Fruit fly (Drosophila melanogaster) whole organism, pupa: ENCODE measurements around the gene CG33490.

ENCODE experiments used
- CG12605 ChIP-seq: fragments of 200-800 bp; sonication (Bioruptor generic); IDR thresholded peaks from 2 replicates; pipeline ENCODE4 v1.3.6; 2022; ENCODE audit warnings: missing biosample characterization, missing genetic modification characterization
- CG13204 ChIP-seq: fragments of 200-800 bp; sonication (Bioruptor generic); optimal IDR thresholded peaks from 2 replicates; lab custom pipeline; 2018; ENCODE audit warnings: missing biosample characterization, mild to moderate bottlenecking, missing genetic modification characterization, moderate library complexity
- CG14655 ChIP-seq: fragments of 200-800 bp; sonication (Bioruptor generic); optimal IDR thresholded peaks from 3 replicates; lab custom pipeline; 2017; ENCODE audit warnings: mild to moderate bottlenecking, missing biosample characterization, missing genetic modification reagents, missing genetic modification characterization
- CG15710 ChIP-seq: fragments of 200-800 bp; sonication (Bioruptor generic); optimal IDR thresholded peaks from 2 replicates; lab custom pipeline; 2018; ENCODE audit warnings: missing biosample characterization, mild to moderate bottlenecking, missing genetic modification characterization, moderate library complexity
- CG17806 ChIP-seq: fragments of 200-800 bp; sonication (Bioruptor generic); optimal IDR thresholded peaks from 2 replicates; lab custom pipeline; 2018; ENCODE audit warnings: missing biosample characterization, mild to moderate bottlenecking, missing genetic modification characterization, moderate library complexity
- CG32121 ChIP-seq: fragments of 200-800 bp; sonication (Bioruptor generic); IDR thresholded peaks from 2 replicates; pipeline ENCODE4 v1.3.6; 2022; ENCODE audit warnings: missing biosample characterization, missing genetic modification characterization
- CG34367 ChIP-seq: fragments of 200-800 bp; sonication (Bioruptor generic); optimal IDR thresholded peaks from 2 replicates; lab custom pipeline; 2018; ENCODE audit warnings: missing biosample characterization, mild to moderate bottlenecking, missing genetic modification characterization
- CG4496 ChIP-seq: fragments of 200-800 bp; sonication (Bioruptor generic); IDR thresholded peaks from 3 replicates; pipeline ENCODE4 v1.3.6; 2022; ENCODE audit warnings: missing biosample characterization, missing genetic modification characterization
- CG8159 ChIP-seq: fragments of 200-800 bp; sonication (Bioruptor generic); optimal IDR thresholded peaks from 3 replicates; lab custom pipeline; 2018; ENCODE audit warnings: missing biosample characterization, mild to moderate bottlenecking, missing genetic modification characterization, moderate library complexity
- CG8301 ChIP-seq: fragments of 200-800 bp; sonication (Bioruptor generic); optimal IDR thresholded peaks from 2 replicates; lab custom pipeline; 2018; ENCODE audit warnings: missing biosample characterization, mild to moderate bottlenecking, missing genetic modification characterization
- CG9948 ChIP-seq: fragments of 200-800 bp; sonication (Bioruptor generic); optimal IDR thresholded peaks from 2 replicates; lab custom pipeline; 2018; ENCODE audit warnings: missing biosample characterization, mild to moderate bottlenecking, missing genetic modification characterization, moderate library complexity
- D1 ChIP-seq: fragments of 200-800 bp; sonication (Bioruptor generic); optimal IDR thresholded peaks from 2 replicates; lab custom pipeline; 2018; ENCODE audit warnings: missing biosample characterization, mild to moderate bottlenecking, missing genetic modification characterization, moderate library complexity
- EcR ChIP-seq: fragments of 200-800 bp; sonication (Bioruptor generic); optimal IDR thresholded peaks from 3 replicates; lab custom pipeline; 2019; ENCODE audit warnings: missing biosample characterization, missing genetic modification characterization, mild to moderate bottlenecking, moderate library complexity, missing genetic modification reagents
- Ets98B ChIP-seq: fragments of 200-800 bp; sonication (Bioruptor generic); IDR thresholded peaks from 2 replicates; pipeline ENCODE4 v1.3.6; 2022; ENCODE audit warnings: missing biosample characterization, missing genetic modification characterization
- Pif1A ChIP-seq: fragments of 200-800 bp; sonication (Bioruptor generic); optimal IDR thresholded peaks from 3 replicates; lab custom pipeline; 2016; ENCODE audit warnings: missing biosample characterization, missing genetic modification characterization
- Pif1B ChIP-seq: fragments of 200-800 bp; sonication (Bioruptor generic); optimal IDR thresholded peaks from 3 replicates; lab custom pipeline; 2016; ENCODE audit warnings: missing biosample characterization, missing genetic modification characterization
- Snoo ChIP-seq: fragments of 200-800 bp; sonication (Bioruptor generic); optimal IDR thresholded peaks from 3 replicates; lab custom pipeline; 2017; ENCODE audit warnings: missing biosample characterization, mild to moderate bottlenecking, missing genetic modification characterization, inconsistent platforms
- fd96Ca ChIP-seq: fragments of 200-800 bp; sonication (Bioruptor generic); IDR thresholded peaks from 3 replicates; pipeline ENCODE4 v1.3.6; 2022; ENCODE audit warnings: missing biosample characterization, missing genetic modification characterization
- gl ChIP-seq: fragments of 200-800 bp; sonication (Bioruptor generic); optimal IDR thresholded peaks from 2 replicates; lab custom pipeline; 2018; ENCODE audit warnings: missing biosample characterization, mild to moderate bottlenecking, missing genetic modification characterization
- rn ChIP-seq: fragments of 200-800 bp; sonication (Bioruptor generic); IDR thresholded peaks from 2 replicates; pipeline ENCODE4 v1.3.6; 2022; ENCODE audit warnings: missing biosample characterization, missing genetic modification characterization

Gene CG33490

DNA sequence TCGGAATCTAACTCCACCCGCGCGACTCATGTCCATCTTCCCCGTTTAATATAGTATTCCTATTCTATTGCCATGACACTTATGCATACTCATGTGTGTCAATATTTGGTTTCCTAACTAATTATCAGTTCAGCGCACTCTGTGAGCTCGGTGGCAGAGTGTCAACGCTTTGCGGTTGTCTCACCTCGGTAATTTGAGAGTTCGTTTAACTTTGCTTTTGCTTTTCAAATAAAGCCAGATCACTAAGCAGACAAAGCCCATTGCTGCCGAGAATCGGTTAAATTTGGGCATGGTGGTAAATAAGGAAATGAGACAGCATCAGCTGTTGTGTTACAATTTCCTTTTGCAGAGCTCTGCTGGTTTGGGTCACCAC lies 34.1 kb downstream of the CG33490 start:
- TF ChIP-seq CG9948 (tag; lab: Kevin White, UChicago), result no peak
- TF ChIP-seq gl (tag; lab: Kevin White, UChicago), result no peak

DNA sequence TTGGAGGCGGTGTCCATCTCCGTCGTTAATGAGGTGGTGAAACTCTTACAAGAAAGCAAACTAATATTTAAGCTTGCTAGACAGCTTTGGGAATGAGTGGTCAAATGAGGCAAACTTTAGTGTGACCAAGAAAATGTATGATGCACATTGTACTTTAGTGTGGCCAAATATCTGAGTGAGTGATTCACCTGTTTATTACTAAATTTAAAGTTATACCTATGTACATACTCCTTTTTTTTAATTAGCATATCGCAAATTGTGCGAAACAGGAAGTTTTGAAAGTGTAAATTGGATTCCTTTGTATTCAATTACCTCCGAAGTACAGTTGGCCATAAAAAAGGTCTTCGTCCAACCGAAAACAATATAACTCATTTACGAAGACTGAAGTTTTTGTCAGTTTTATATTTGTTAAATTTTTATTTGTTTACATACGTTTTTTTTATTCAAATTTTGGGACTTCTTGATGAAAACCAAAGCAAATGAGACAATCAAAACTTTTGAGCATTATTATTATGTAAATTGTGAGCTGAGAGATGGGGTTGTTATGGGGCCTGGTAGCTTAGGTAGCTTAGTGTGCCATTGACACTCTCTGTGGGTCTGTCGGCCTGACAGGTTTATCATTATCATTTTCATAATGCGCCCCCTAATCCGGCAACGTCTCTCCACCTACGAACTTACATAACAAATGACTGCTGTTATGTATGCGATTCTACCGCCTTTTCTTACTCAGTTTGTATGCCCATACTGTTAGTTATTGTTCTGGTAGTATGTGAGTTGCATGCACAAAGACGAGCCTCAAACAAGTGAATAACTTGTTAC lies 34.7 kb downstream of the CG33490 start:
- TF ChIP-seq D1, result no peak
- TF ChIP-seq CG8159, result no peak
- TF ChIP-seq CG4496, result no peak
- no peak for TF ChIP-seq Pif1B (GFP tag; lab: Kevin White, UChicago)
- no peak for TF ChIP-seq CG17806 (tag; lab: Kevin White, UChicago)
- TF ChIP-seq rn, result no peak
- no peak for TF ChIP-seq CG12605 (GFP tag; lab: Robert Waterston, UW)
- TF ChIP-seq CG9948 (tag; lab: Kevin White, UChicago), result no peak

DNA sequence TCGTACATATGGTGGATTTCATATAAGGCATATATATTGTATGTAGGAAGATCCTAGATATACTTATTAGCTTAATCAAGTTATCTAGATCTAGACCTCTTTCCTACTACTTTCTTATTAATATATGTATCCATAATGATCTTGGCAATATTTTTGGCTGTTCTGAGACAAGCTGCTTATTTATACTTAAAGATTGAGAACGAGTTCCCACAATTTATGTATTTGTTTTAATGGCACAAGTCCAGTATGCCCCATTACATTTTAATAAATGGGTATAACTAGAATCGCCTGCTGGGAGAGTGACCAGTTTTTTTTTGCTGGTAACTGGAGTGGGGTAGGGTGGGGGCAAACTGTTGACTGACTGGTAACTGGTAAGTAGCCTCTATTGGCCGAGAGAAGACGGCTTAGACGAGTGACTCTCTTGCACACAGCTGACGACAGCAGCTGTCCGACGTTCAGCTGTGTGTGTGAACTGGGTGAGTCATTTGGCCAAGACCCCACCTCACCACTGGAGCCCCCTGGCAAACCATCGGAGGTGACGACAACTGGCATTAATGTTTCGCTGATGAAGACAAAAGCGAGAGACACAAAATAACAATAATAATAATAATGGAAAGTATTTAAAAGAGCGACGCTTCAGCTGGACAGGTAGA lies 37.6 kb downstream of the CG33490 start:
- no peak; the same call in 2 of the 3 replicates for TF ChIP-seq fd96Ca (GFP tag; lab: Robert Waterston, UW)
- peak; percentile 14; the same call in 1 of the 2 replicates for TF ChIP-seq Ets98B (GFP tag; lab: Robert Waterston, UW)
- no peak for TF ChIP-seq EcR (GFP tag; lab: Kevin White, UChicago)
- peak; percentile 63 for TF ChIP-seq CG8301 (tag; lab: Kevin White, UChicago)
- peak; percentile 12 for TF ChIP-seq CG9948 (tag; lab: Kevin White, UChicago)
- TF ChIP-seq CG14655 (GFP tag; lab: Kevin White, UChicago), result peak; percentile 42
- TF ChIP-seq rn, result 0 out of 2 replicates have a peak, but pooled peaks have one; percentile 18
- TF ChIP-seq CG34367 (tag; lab: Kevin White, UChicago), result no peak
- no peak for TF ChIP-seq gl (tag; lab: Kevin White, UChicago)
- peak; percentile 31 for TF ChIP-seq Pif1A (GFP tag; lab: Kevin White, UChicago)
- TF ChIP-seq Pif1B (GFP tag; lab: Kevin White, UChicago), result no peak
- no peak for TF ChIP-seq Snoo (tag; lab: Kevin White, UChicago)
- peak; percentile 56; the same call in 2 of the 3 replicates for TF ChIP-seq CG4496
- TF ChIP-seq CG13204, result no peak
- peak; percentile 34; the same call in 1 of the 2 replicates for TF ChIP-seq CG32121

DNA sequence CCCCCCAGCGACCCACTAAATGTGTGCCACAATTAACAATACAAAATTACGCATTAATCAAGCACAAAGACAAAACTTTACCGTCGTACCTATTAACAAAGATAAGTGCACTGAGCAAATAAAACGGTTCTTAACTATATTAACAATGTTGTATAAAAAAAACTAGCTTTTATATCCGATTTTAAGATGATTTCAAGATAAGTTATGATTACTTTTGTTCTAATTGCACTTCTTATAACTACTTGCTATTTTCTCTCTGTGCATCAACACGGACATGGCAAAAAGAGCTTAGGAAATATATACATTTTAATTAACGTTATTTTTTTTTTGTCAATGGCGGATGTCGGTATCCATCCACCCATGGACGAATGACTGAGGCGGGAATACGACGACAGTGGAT lies 38.3 kb downstream of the CG33490 start:
- TF ChIP-seq Pif1B (GFP tag; lab: Kevin White, UChicago), result no peak
- TF ChIP-seq CG14655 (GFP tag; lab: Kevin White, UChicago), result peak; percentile 23
- TF ChIP-seq Ets98B (GFP tag; lab: Robert Waterston, UW), result peak; percentile 56; the same call in 1 of the 2 replicates
- TF ChIP-seq CG4496, result peak; percentile 75; the same call in 2 of the 3 replicates
- no peak for TF ChIP-seq D1
- peak; percentile 10 for TF ChIP-seq CG8159
- TF ChIP-seq CG12605 (GFP tag; lab: Robert Waterston, UW), result 0 out of 2 replicates have a peak, but pooled peaks have one; percentile 18
- 0 out of 2 replicates have a peak, but pooled peaks have one; percentile 7 for TF ChIP-seq CG32121

DNA sequence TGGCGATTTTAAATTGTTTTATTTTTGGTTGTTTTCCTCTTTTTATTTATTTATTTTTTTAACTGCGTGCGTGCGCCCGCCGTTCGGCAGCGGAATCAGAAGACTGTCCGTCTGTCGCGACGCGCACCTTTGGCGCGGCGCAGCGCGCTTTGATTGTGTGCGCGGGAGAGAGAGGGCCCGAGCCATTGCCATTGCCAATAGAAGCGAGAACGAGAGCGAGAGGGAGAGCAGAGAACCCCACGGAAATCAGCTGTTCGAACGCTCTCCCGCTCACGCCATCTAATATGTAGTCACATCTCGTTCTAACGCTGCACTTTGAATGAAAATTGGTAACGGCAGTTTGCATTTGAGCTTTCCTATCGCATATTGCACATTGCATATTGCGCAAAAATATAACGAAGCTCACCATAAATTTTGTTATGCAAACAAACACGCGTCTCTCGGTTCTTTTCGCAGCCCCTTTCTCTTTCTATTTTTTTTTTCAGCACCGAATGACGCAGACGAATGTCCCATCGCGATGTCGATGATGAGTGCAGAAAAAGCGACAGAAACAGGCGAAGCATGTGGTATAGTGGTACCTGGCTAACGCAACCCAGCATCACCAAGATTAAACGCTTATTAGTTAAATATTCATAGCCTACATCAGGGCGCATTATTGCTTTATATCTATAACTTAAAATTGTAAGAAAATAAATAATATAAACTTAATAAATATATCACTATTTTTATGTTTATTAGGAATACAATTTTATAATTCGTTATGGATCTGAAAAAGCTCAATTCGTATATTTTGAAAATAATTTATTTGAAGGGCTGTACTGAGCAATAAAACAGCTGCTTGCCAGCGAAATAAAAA lies 39.8 kb downstream of the CG33490 start:
- TF ChIP-seq CG15710 (tag; lab: Kevin White, UChicago), result no peak
- TF ChIP-seq CG12605 (GFP tag; lab: Robert Waterston, UW), result peak; percentile 53
- peak; percentile 29 for TF ChIP-seq CG14655 (GFP tag; lab: Kevin White, UChicago)
- peak; percentile 65 for TF ChIP-seq CG4496
- no peak for TF ChIP-seq rn
- TF ChIP-seq CG17806 (tag; lab: Kevin White, UChicago), result no peak
- no peak for TF ChIP-seq gl (tag; lab: Kevin White, UChicago)
- TF ChIP-seq Pif1A (GFP tag; lab: Kevin White, UChicago), result no peak
- TF ChIP-seq CG8301 (tag; lab: Kevin White, UChicago), result no peak
- peak; percentile 8 for TF ChIP-seq Snoo (tag; lab: Kevin White, UChicago)
- TF ChIP-seq Ets98B (GFP tag; lab: Robert Waterston, UW), result peak; percentile 52
- TF ChIP-seq CG13204, result no peak
- peak; percentile 39 for TF ChIP-seq CG32121
- TF ChIP-seq CG9948 (tag; lab: Kevin White, UChicago), result no peak
- peak; percentile 56; the same call in 2 of the 3 replicates for TF ChIP-seq fd96Ca (GFP tag; lab: Robert Waterston, UW)
